Worm (Caenorhabditis elegans) whole organism, L2 larva: ENCODE results near the gene C08F8.9.
"Not testable (repeated sequence)": the region's sequence is repeated elsewhere in the genome, so short reads cannot be mapped to it uniquely, and the experiment has no call there.

Experiments used
- C34F6.9 ChIP-seq: fragments of 150-350 bp; optimal IDR thresholded peaks from 2 replicates; lab custom pipeline; 2014; ENCODE audit warnings: missing biosample characterization, missing genetic modification characterization
- F13H6.1 ChIP-seq: sonication (generic microtip); optimal IDR thresholded peaks from 2 replicates; lab custom pipeline; 2016; ENCODE audit warnings: missing genetic modification characterization, missing compliant biosample characterization
- R02D3.7 ChIP-seq: fragments of 150-350 bp; optimal IDR thresholded peaks from 2 replicates; lab custom pipeline; 2014; ENCODE audit warnings: missing biosample characterization, missing genetic modification characterization
- Y55F3AM.14 ChIP-seq: fragments of 200-800 bp; sonication (Bioruptor generic); optimal IDR thresholded peaks from 2 replicates; lab custom pipeline; 2018; ENCODE audit warnings: mild to moderate bottlenecking, missing genetic modification characterization, missing compliant biosample characterization
- ZK546.5 ChIP-seq: sonication (generic microtip); optimal IDR thresholded peaks from 2 replicates; lab custom pipeline; 2017; ENCODE audit warnings: missing biosample characterization, missing genetic modification characterization
- alr-1 ChIP-seq: fragments of 150-350 bp; optimal IDR thresholded peaks from 2 replicates; lab custom pipeline; 2014; ENCODE audit warnings: missing biosample characterization, missing genetic modification characterization
- ama-1 ChIP-seq: fragments of 150-350 bp; optimal IDR thresholded peaks from 2 replicates; lab custom pipeline; 2018; ENCODE audit warnings: inconsistent platforms
- blmp-1 ChIP-seq: sonication (generic microtip); optimal IDR thresholded peaks from 2 replicates; lab custom pipeline; 2017; ENCODE audit warnings: missing genetic modification characterization, mild to moderate bottlenecking, missing compliant biosample characterization, antibody characterized with exemption, moderate library complexity; ENCODE audit not compliant: insufficient read depth
- ceh-16 ChIP-seq: fragments of 150-350 bp; optimal IDR thresholded peaks from 2 replicates; lab custom pipeline; 2014; ENCODE audit warnings: missing biosample characterization, missing genetic modification characterization
- ceh-82 ChIP-seq: fragments of 150-350 bp; optimal IDR thresholded peaks from 2 replicates; lab custom pipeline; 2014; ENCODE audit warnings: missing biosample characterization, missing genetic modification characterization
- crh-2 ChIP-seq: sonication (generic microtip); optimal IDR thresholded peaks from 2 replicates; lab custom pipeline; 2017; ENCODE audit warnings: missing biosample characterization, missing genetic modification characterization
- dmd-4 ChIP-seq: sonication (generic microtip); optimal IDR thresholded peaks from 2 replicates; lab custom pipeline; 2017; ENCODE audit warnings: missing biosample characterization, missing genetic modification characterization
- egl-27 ChIP-seq: sonication (generic microtip); optimal IDR thresholded peaks from 3 replicates; lab custom pipeline; 2017; ENCODE audit warnings: missing biosample characterization, missing genetic modification reagents, missing genetic modification characterization
- elt-1 ChIP-seq: fragments of 150-350 bp; optimal IDR thresholded peaks from 2 replicates; lab custom pipeline; 2014; ENCODE audit warnings: missing biosample characterization, missing genetic modification characterization
- fos-1 ChIP-seq: fragments of 150-350 bp; optimal IDR thresholded peaks from 2 replicates; lab custom pipeline; 2014; ENCODE audit warnings: missing biosample characterization, missing genetic modification characterization
- gmeb-1 ChIP-seq: fragments of 150-350 bp; optimal IDR thresholded peaks from 2 replicates; lab custom pipeline; 2014; ENCODE audit warnings: missing biosample characterization, missing genetic modification characterization
- lin-11 ChIP-seq: fragments of 150-350 bp; sonication (generic microtip); optimal IDR thresholded peaks from 2 replicates; lab custom pipeline; 2014; ENCODE audit warnings: missing biosample characterization, missing genetic modification characterization, inconsistent platforms, mixed read lengths
- lin-13 ChIP-seq: fragments of 150-350 bp; optimal IDR thresholded peaks from 2 replicates; lab custom pipeline; 2014; ENCODE audit warnings: missing biosample characterization, missing genetic modification reagents, missing genetic modification characterization
- lin-39 ChIP-seq: fragments of 150-350 bp; optimal IDR thresholded peaks from 2 replicates; lab custom pipeline; 2014; ENCODE audit warnings: missing biosample characterization, missing genetic modification reagents, missing genetic modification characterization
- lsy-2 ChIP-seq, 2 experiments: fragments of 150-350 bp in 1 of 2; sonication (generic microtip) in 1 of 2; optimal IDR thresholded peaks; 2 replicates each; lab custom pipeline; 2014 to 2017; ENCODE audit warnings: missing biosample characterization in 2 of 2, missing genetic modification characterization in 2 of 2
- mbf-1 ChIP-seq: sonication (generic microtip); optimal IDR thresholded peaks from 2 replicates; lab custom pipeline; 2017; ENCODE audit warnings: missing biosample characterization, missing genetic modification characterization
- mdl-1 ChIP-seq, 2 experiments: fragments of 150-350 bp in 1 of 2; sonication (generic microtip) in 1 of 2; optimal IDR thresholded peaks; 2 replicates each; lab custom pipeline; 2017; ENCODE audit warnings: missing biosample characterization in 2 of 2, missing genetic modification characterization in 2 of 2
- nhr-10 ChIP-seq: sonication (generic microtip); optimal IDR thresholded peaks from 2 replicates; lab custom pipeline; 2017; ENCODE audit warnings: missing biosample characterization, missing genetic modification characterization
- nhr-11 ChIP-seq: fragments of 150-350 bp; optimal IDR thresholded peaks from 2 replicates; lab custom pipeline; 2014; ENCODE audit warnings: missing biosample characterization, missing genetic modification characterization
- nhr-12 ChIP-seq: fragments of 150-350 bp; optimal IDR thresholded peaks from 2 replicates; lab custom pipeline; 2014; ENCODE audit warnings: missing biosample characterization, missing genetic modification characterization
- nhr-129 ChIP-seq: fragments of 150-350 bp; optimal IDR thresholded peaks from 2 replicates; lab custom pipeline; 2014; ENCODE audit warnings: missing biosample characterization, missing genetic modification characterization
- nhr-23 ChIP-seq: fragments of 150-350 bp; optimal IDR thresholded peaks from 2 replicates; lab custom pipeline; 2014; ENCODE audit warnings: missing biosample characterization, missing genetic modification reagents, missing genetic modification characterization
- nhr-6 ChIP-seq: fragments of 150-350 bp; optimal IDR thresholded peaks from 2 replicates; lab custom pipeline; 2014; ENCODE audit warnings: missing biosample characterization, missing genetic modification characterization
- nhr-77 ChIP-seq: fragments of 150-350 bp; optimal IDR thresholded peaks from 2 replicates; lab custom pipeline; 2014; ENCODE audit warnings: missing biosample characterization, missing genetic modification characterization
- sem-4 ChIP-seq: fragments of 150-350 bp; optimal IDR thresholded peaks from 2 replicates; lab custom pipeline; 2014; ENCODE audit warnings: missing biosample characterization, missing genetic modification reagents, missing genetic modification characterization
- skn-1 ChIP-seq: sonication (generic microtip); optimal IDR thresholded peaks from 2 replicates; lab custom pipeline; 2017; ENCODE audit warnings: missing biosample characterization, missing genetic modification characterization
- unc-39 ChIP-seq: fragments of 150-350 bp; optimal IDR thresholded peaks from 2 replicates; lab custom pipeline; 2014; ENCODE audit warnings: missing biosample characterization, missing genetic modification characterization
- unc-55 ChIP-seq: fragments of 150-350 bp; sonication (generic microtip); optimal IDR thresholded peaks from 3 replicates; lab custom pipeline; 2014; ENCODE audit warnings: missing biosample characterization, missing genetic modification reagents, missing genetic modification characterization
- unc-62 ChIP-seq: fragments of 150-350 bp; optimal IDR thresholded peaks from 2 replicates; lab custom pipeline; 2014; ENCODE audit warnings: missing biosample characterization, missing genetic modification reagents, missing genetic modification characterization
- zag-1 ChIP-seq: fragments of 150-350 bp; optimal IDR thresholded peaks from 2 replicates; lab custom pipeline; 2014; ENCODE audit warnings: missing biosample characterization, missing genetic modification characterization
- ztf-11 ChIP-seq: sonication (generic microtip); optimal IDR thresholded peaks from 2 replicates; lab custom pipeline; 2017; ENCODE audit warnings: missing biosample characterization, missing genetic modification characterization
- ztf-4 ChIP-seq: fragments of 150-350 bp; optimal IDR thresholded peaks from 2 replicates; lab custom pipeline; 2014; ENCODE audit warnings: missing biosample characterization, missing genetic modification characterization

C08F8.9 gene

ce11 chrIV:11160707-11161106 is 17.7 kb downstream of the C08F8.9 start, which contains the start of gene C08F8.15:
Gene C08F8.15 (minus strand): TSS chrIV:11160807.
- TF ChIP-seq dmd-4 (tag; lab: Kevin White, UChicago) (no peak), ceh-82 (tag; lab: Kevin White, UChicago) (no peak), nhr-10 (tag; lab: Kevin White, UChicago) (no peak), sem-4 (tag; lab: Kevin White, UChicago) (no peak), ztf-4 (tag; lab: Kevin White, UChicago) (no peak), lin-11 (tag; lab: Kevin White, UChicago) (no peak), ZK546.5 (no peak), skn-1 (no peak), blmp-1 (tag; lab: Kevin White, UChicago) (no peak), nhr-77 (tag; lab: Kevin White, UChicago) (no peak), nhr-23 (tag; lab: Kevin White, UChicago) (no peak), alr-1 (no peak), nhr-129 (tag; lab: Kevin White, UChicago) (no peak), elt-1 (tag; lab: Kevin White, UChicago) (no peak), ama-1 (no peak), mdl-1 (tag; optimal IDR thresholded peaks at IDR 0.05; lab: Kevin White, UChicago) (no peak)

DNA sequence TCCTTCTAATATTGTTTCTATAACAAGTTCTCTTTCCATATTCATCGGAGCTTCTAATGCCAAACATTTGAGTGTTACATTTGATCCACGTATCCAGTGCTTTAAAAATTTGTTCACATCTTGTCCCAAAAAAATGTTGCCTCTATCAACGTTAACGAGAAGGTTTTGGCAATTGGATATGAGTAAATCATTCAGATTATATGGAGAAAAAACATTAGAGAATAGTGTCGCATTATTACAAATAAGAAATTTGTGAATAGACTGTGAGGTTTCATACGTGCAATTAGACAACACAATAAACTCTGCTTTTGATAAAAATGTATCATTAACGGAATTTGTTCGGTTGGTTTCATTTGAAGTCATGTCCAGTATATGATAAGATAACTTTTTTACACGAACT is 18.5 kb downstream of the C08F8.9 start, which contains the start of gene mboa-4:
mboa-4 (minus strand) TSS at position 101 of the 400 bp plus-strand sequence.
- TF ChIP-seq unc-55 (GFP tag; lab: Kevin White, UChicago) = no peak
- TF ChIP-seq, all 48 proteins: peak for 0

- TF ChIP-seq F13H6.1 (tag; lab: Kevin White, UChicago) (no peak), mdl-1 (tag; optimal IDR thresholded peaks at IDR 0.05; lab: Kevin White, UChicago) (no peak), lin-13 (no peak), nhr-12 (tag; lab: Kevin White, UChicago) (no peak), skn-1 (no peak), nhr-77 (tag; lab: Kevin White, UChicago) (no peak), R02D3.7 (tag; lab: Kevin White, UChicago) (no peak)
- TF ChIP-seq, all 48 proteins: peak for 0
Measured at ce11 chrIV:11156526-11156925, 21.9 kb downstream of the C08F8.9 start.

ce11 chrIV:11154425-11155114 is 23.8 kb downstream of the C08F8.9 start, which contains the start of gene C08F8.3:
Gene C08F8.3 (plus strand): TSS chrIV:11155044.
- TF ChIP-seq ceh-16 (tag; lab: Kevin White, UChicago); zag-1 (tag; lab: Kevin White, UChicago); unc-55 (GFP tag; lab: Kevin White, UChicago): not testable (repeated sequence)

- TF ChIP-seq lsy-2 (tag; optimal IDR thresholded peaks at IDR 0.05; lab: Kevin White, UChicago) = peak in 1 of 2 experiments; percentile 37
- no peak for TF ChIP-seq Y55F3AM.14
- TF ChIP-seq nhr-6 (tag; lab: Kevin White, UChicago) = no peak
- no peak for TF ChIP-seq ceh-16 (tag; lab: Kevin White, UChicago)
- no peak for TF ChIP-seq gmeb-1 (tag; lab: Kevin White, UChicago)
- no peak for TF ChIP-seq sem-4 (tag; lab: Kevin White, UChicago)
- no peak for TF ChIP-seq elt-1 (tag; lab: Kevin White, UChicago)
- no peak for TF ChIP-seq mbf-1
- TF ChIP-seq ama-1 = peak; percentile 1
- no peak for TF ChIP-seq nhr-77 (tag; lab: Kevin White, UChicago)
Measured at ce11 chrIV:11150844-11151243, 27.6 kb downstream of the C08F8.9 start, which contains the start of gene C08F8.2. Gene C08F8.2 (plus strand): TSS chrIV:11150997.

ce11 chrIV:11149454-11150163 is 28.8 kb downstream of the C08F8.9 start, which contains the start of the genes F01G4.6 and pfd-1:
Gene F01G4.6 (minus strand): TSS chrIV:11149504.
Gene pfd-1 (plus strand): TSS chrIV:11150113.
- TF ChIP-seq nhr-12 (tag; lab: Kevin White, UChicago) = no peak
- peak; percentile 95 for TF ChIP-seq lin-11 (tag; lab: Kevin White, UChicago)
- no peak for TF ChIP-seq unc-62 (GFP tag; lab: Kevin White, UChicago)
- no peak for TF ChIP-seq nhr-23 (tag; lab: Kevin White, UChicago)
- TF ChIP-seq skn-1 = peak; percentile 62
- TF ChIP-seq R02D3.7 (tag; lab: Kevin White, UChicago) = peak; percentile 53
- TF ChIP-seq sem-4 (tag; lab: Kevin White, UChicago) = peak; percentile 92
- TF ChIP-seq ceh-82 (tag; lab: Kevin White, UChicago) = peak; percentile 80
- TF ChIP-seq fos-1 = peak; percentile 81
- TF ChIP-seq crh-2 (tag; lab: Kevin White, UChicago) = peak; percentile 97
- TF ChIP-seq lin-39 (tag; lab: Kevin White, UChicago) = no peak
- TF ChIP-seq ztf-11 (tag; lab: Kevin White, UChicago) = no peak
- peak; percentile 98 for TF ChIP-seq unc-55 (GFP tag; lab: Kevin White, UChicago)
- peak; percentile 36 for TF ChIP-seq ama-1
- peak; percentile 91 for TF ChIP-seq gmeb-1 (tag; lab: Kevin White, UChicago)
- no peak for TF ChIP-seq nhr-11 (tag; lab: Kevin White, UChicago)
- TF ChIP-seq elt-1 (tag; lab: Kevin White, UChicago) = no peak
- no peak for TF ChIP-seq unc-39 (tag; lab: Kevin White, UChicago)
- peak; percentile 93 for TF ChIP-seq C34F6.9 (tag; lab: Kevin White, UChicago)
- no peak for TF ChIP-seq nhr-77 (tag; lab: Kevin White, UChicago)
- TF ChIP-seq F13H6.1 (tag; lab: Kevin White, UChicago) = peak; percentile 91
- TF ChIP-seq egl-27 (tag; lab: Kevin White, UChicago) = peak; percentile 86
- peak; percentile 91 for TF ChIP-seq nhr-129 (tag; lab: Kevin White, UChicago)
- TF ChIP-seq blmp-1 (tag; lab: Kevin White, UChicago) = peak; percentile 76
